Worm (Caenorhabditis elegans) whole organism, L1 larva: ENCODE data around the gene vwa-8.
A peak's percentile ranks its signal among the peaks of the same experiment; 100 is the strongest.

Experiments
- C34B4.2 ChIP-seq: sonication (generic microtip); optimal IDR thresholded peaks from 2 replicates; lab custom pipeline; 2017; ENCODE audit warnings: mild to moderate bottlenecking, missing genetic modification characterization, missing compliant biosample characterization
- Y116A8C.19 ChIP-seq: sonication (generic microtip); optimal IDR thresholded peaks from 2 replicates; lab custom pipeline; 2016; ENCODE audit warnings: missing compliant biosample characterization, missing genetic modification characterization, borderline replicate concordance
- aha-1 ChIP-seq: fragments of 150-350 bp; optimal IDR thresholded peaks from 2 replicates; lab custom pipeline; 2014; ENCODE audit warnings: missing biosample characterization, missing genetic modification characterization
- aly-2 ChIP-seq: fragments of 150-350 bp; optimal IDR thresholded peaks from 2 replicates; lab custom pipeline; 2014; ENCODE audit warnings: missing biosample characterization, missing genetic modification characterization
- blmp-1 ChIP-seq: fragments of 150-350 bp; optimal IDR thresholded peaks from 2 replicates; lab custom pipeline; 2014; ENCODE audit warnings: missing biosample characterization, missing genetic modification characterization
- ceh-63 ChIP-seq: fragments of 200-800 bp; sonication (Bioruptor generic); optimal IDR thresholded peaks from 2 replicates; lab custom pipeline; 2018; ENCODE audit warnings: mild to moderate bottlenecking, missing genetic modification characterization, missing compliant biosample characterization
- ceh-82 ChIP-seq, 3 experiments: fragments of 150-350 bp in 1 of 3; sonication (generic microtip) in 2 of 3; optimal IDR thresholded peaks; 2 replicates each; lab custom pipeline; 2014 to 2017; ENCODE audit warnings: missing biosample characterization in 3 of 3, missing genetic modification characterization in 3 of 3
- ces-1 ChIP-seq: fragments of 150-350 bp; optimal IDR thresholded peaks from 2 replicates; lab custom pipeline; 2014; ENCODE audit warnings: missing biosample characterization, missing genetic modification reagents, missing genetic modification characterization
- dpl-1 ChIP-seq, 3 experiments: fragments of 150-350 bp in 2 of 3; sonication (generic microtip) in 1 of 3; optimal IDR thresholded peaks; 2 replicates each; lab custom pipeline; 2014 to 2017; ENCODE audit warnings: missing biosample characterization in 3 of 3, missing genetic modification characterization in 3 of 3, missing genetic modification reagents in 3 of 3
- dsc-1 ChIP-seq: sonication (generic microtip); optimal IDR thresholded peaks from 2 replicates; lab custom pipeline; 2016; ENCODE audit warnings: mild to moderate bottlenecking, missing genetic modification characterization, missing compliant biosample characterization
- efl-1 ChIP-seq, 4 experiments: fragments of 150-350 bp; optimal IDR thresholded peaks in 3 of 4; peaks in 1 of 4; 1 replicate in 1 of 4; 2 replicates in 3 of 4; lab custom pipeline; 2014; ENCODE audit warnings: missing biosample characterization in 2 of 4, missing genetic modification characterization in 2 of 4, missing genetic modification reagents in 2 of 4
- egl-13 ChIP-seq: sonication (generic microtip); optimal IDR thresholded peaks from 2 replicates; lab custom pipeline; 2016; ENCODE audit warnings: missing genotype, missing genetic modification reagents, missing genetic modification characterization, missing compliant biosample characterization
- elt-3 ChIP-seq, 6 experiments: fragments of 150-350 bp in 1 of 6; sonication (generic microtip); optimal IDR thresholded peaks; 2 replicates each; lab custom pipeline; 2017 to 2018; ENCODE audit warnings: missing biosample characterization in 6 of 6, missing genetic modification characterization in 6 of 6, inconsistent platforms in 1 of 6
- fkh-4 ChIP-seq: sonication (generic microtip); optimal IDR thresholded peaks from 2 replicates; lab custom pipeline; 2016; ENCODE audit warnings: missing compliant biosample characterization, missing genetic modification characterization, borderline replicate concordance
- fkh-8 ChIP-seq: sonication (generic microtip); optimal IDR thresholded peaks from 2 replicates; lab custom pipeline; 2016; ENCODE audit warnings: mild to moderate bottlenecking, missing genetic modification characterization, missing compliant biosample characterization
- grh-1 ChIP-seq: fragments of 200-800 bp; sonication (Bioruptor generic); IDR thresholded peaks from 2 replicates; pipeline ENCODE4 v1.3.6; 2022; ENCODE audit warnings: missing genetic modification reagents, missing genetic modification characterization, missing compliant biosample characterization
- isw-1 ChIP-seq: fragments of 200-800 bp; sonication (Bioruptor generic); IDR thresholded peaks from 2 replicates; pipeline ENCODE4 v1.3.6; 2022; ENCODE audit warnings: missing genetic modification characterization, missing compliant biosample characterization
- jun-1 ChIP-seq: fragments of 150-350 bp; optimal IDR thresholded peaks from 2 replicates; lab custom pipeline; 2014; ENCODE audit warnings: missing biosample characterization, missing genetic modification reagents, missing genetic modification characterization
- lin-14 ChIP-seq: fragments of 200-800 bp; sonication (Bioruptor generic); optimal IDR thresholded peaks from 2 replicates; lab custom pipeline; 2018; ENCODE audit warnings: mild to moderate bottlenecking, missing genetic modification characterization, moderate library complexity, missing compliant biosample characterization
- lin-35 ChIP-seq, 2 experiments: fragments of 150-350 bp; optimal IDR thresholded peaks; 2 replicates each; lab custom pipeline; 2014; ENCODE audit warnings: missing biosample characterization in 2 of 2, missing genetic modification characterization in 2 of 2, missing genetic modification reagents in 2 of 2
- lin-39 ChIP-seq: fragments of 150-350 bp; optimal IDR thresholded peaks from 2 replicates; lab custom pipeline; 2014; ENCODE audit warnings: missing biosample characterization, missing genetic modification reagents, missing genetic modification characterization
- lsy-2 ChIP-seq, 2 experiments: fragments of 150-350 bp; optimal IDR thresholded peaks; 2 replicates each; lab custom pipeline; 2014; ENCODE audit warnings: missing biosample characterization in 2 of 2, missing genetic modification characterization in 2 of 2
- mdl-1 ChIP-seq, 2 experiments: fragments of 150-350 bp; optimal IDR thresholded peaks; 2 replicates each; lab custom pipeline; 2014 to 2017; ENCODE audit warnings: missing biosample characterization in 2 of 2, missing genetic modification characterization in 2 of 2, inconsistent platforms in 1 of 2
- mep-1 ChIP-seq: fragments of 150-350 bp; optimal IDR thresholded peaks from 2 replicates; lab custom pipeline; 2014; ENCODE audit warnings: missing biosample characterization, missing genetic modification characterization
- nhr-19 ChIP-seq: fragments of 200-800 bp; sonication (Bioruptor generic); conservative IDR thresholded peaks from 2 replicates; pipeline ENCODE4 v1.3.6; 2022; ENCODE audit warnings: missing genetic modification characterization, missing compliant biosample characterization
- nhr-20 ChIP-seq: sonication (generic microtip); optimal IDR thresholded peaks from 2 replicates; lab custom pipeline; 2016; ENCODE audit warnings: mild to moderate bottlenecking, missing genetic modification characterization, missing compliant biosample characterization
- nhr-28 ChIP-seq: fragments of 150-350 bp; optimal IDR thresholded peaks from 2 replicates; lab custom pipeline; 2014; ENCODE audit warnings: missing biosample characterization, missing genetic modification characterization
- nhr-47 ChIP-seq: sonication (generic microtip); optimal IDR thresholded peaks from 2 replicates; lab custom pipeline; 2016; ENCODE audit warnings: mild to moderate bottlenecking, missing genetic modification characterization, moderate library complexity, missing compliant biosample characterization
- nhr-71 ChIP-seq: sonication (generic microtip); optimal IDR thresholded peaks from 2 replicates; lab custom pipeline; 2016; ENCODE audit warnings: mild to moderate bottlenecking, missing genetic modification characterization, moderate library complexity, missing compliant biosample characterization
- nhr-85 ChIP-seq: sonication (generic microtip); peaks from one replicate; lab custom pipeline; 2016; ENCODE audit warnings: missing genetic modification characterization, inconsistent platforms, missing compliant biosample characterization
- nhr-90 ChIP-seq: sonication (generic microtip); optimal IDR thresholded peaks from 2 replicates; lab custom pipeline; 2016; ENCODE audit warnings: mild to moderate bottlenecking, missing genetic modification characterization, missing compliant biosample characterization; ENCODE audit not compliant: poor library complexity
- pag-3 ChIP-seq: sonication (generic microtip); optimal IDR thresholded peaks from 2 replicates; lab custom pipeline; 2017; ENCODE audit warnings: missing genetic modification characterization, mild to moderate bottlenecking, missing compliant biosample characterization, antibody characterized with exemption, borderline replicate concordance; ENCODE audit not compliant: insufficient read depth
- pax-3 ChIP-seq: fragments of 200-800 bp; sonication (Bioruptor generic); optimal IDR thresholded peaks from 2 replicates; lab custom pipeline; 2018; ENCODE audit warnings: mild to moderate bottlenecking, missing genetic modification characterization, moderate library complexity, missing compliant biosample characterization
- skn-1 ChIP-seq: fragments of 150-350 bp; optimal IDR thresholded peaks from 2 replicates; lab custom pipeline; 2014; ENCODE audit warnings: missing biosample characterization, missing genetic modification characterization
- snu-23 ChIP-seq: sonication (generic microtip); optimal IDR thresholded peaks from 2 replicates; lab custom pipeline; 2016; ENCODE audit warnings: missing genetic modification characterization, missing compliant biosample characterization
- sox-4 ChIP-seq: sonication (generic microtip); optimal IDR thresholded peaks from 2 replicates; lab custom pipeline; 2016; ENCODE audit warnings: missing genetic modification characterization, missing compliant biosample characterization
- sptf-1 ChIP-seq: fragments of 150-350 bp; optimal IDR thresholded peaks from 2 replicates; lab custom pipeline; 2014; ENCODE audit warnings: missing biosample characterization, missing genetic modification characterization
- unc-62 ChIP-seq: fragments of 150-350 bp; optimal IDR thresholded peaks from 2 replicates; lab custom pipeline; 2014; ENCODE audit warnings: missing biosample characterization, missing genetic modification reagents, missing genetic modification characterization
- vab-15 ChIP-seq: sonication (generic microtip); optimal IDR thresholded peaks from 2 replicates; lab custom pipeline; 2017; ENCODE audit warnings: missing genotype, mild to moderate bottlenecking, missing genetic modification characterization, missing compliant biosample characterization

vwa-8 gene

DNA sequence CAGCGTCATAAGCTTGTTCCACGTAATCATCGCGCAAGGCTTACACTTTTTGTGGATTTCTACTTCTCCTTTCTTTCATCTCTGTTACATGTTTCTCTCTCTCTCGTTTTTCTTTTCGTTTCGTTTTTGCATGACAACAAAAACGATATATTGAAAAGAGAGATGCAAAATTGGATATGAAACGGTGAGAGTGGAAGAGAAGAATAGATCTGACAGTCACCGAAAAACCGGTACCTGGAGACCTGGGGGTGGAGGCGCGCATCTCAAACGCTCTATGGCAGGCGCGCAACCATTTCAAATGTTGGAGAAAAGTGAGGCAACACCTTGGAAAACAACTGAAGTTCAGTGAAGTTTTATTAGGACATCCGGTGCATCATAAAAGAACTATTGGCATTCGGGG lies 18.4 kb downstream of the vwa-8 start (continued):
- TF ChIP-seq jun-1 (tag; lab: Kevin White, UChicago), result no peak
- no peak for TF ChIP-seq efl-1 (optimal IDR thresholded peaks at IDR 0.05; lab: Kevin White, UChicago)
- peak in 1 of 2 experiments; percentile 82 for TF ChIP-seq efl-1 (GFP tag; optimal IDR thresholded peaks at IDR 0.05 in 1 of 2; lab: Kevin White, UChicago)

DNA sequence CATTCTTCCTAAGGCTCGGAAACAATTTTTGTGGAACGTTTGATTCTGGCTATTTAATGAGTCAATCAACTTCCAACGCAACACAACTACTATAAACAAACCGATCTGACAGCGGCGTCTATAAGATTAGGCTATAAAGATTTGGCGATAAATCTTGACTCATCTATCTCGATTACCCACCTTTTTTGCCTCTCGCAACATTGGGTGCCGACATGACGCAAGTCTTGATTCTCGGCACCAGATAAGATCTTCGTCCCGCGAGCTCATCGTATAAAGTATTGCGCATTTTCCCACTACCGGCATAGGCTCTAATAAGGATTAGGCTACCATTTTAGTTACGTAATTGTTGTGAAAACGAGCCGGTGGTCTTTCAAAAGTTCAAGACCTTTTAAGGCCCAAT lies 20.6 kb downstream of the vwa-8 start:
- TF ChIP-seq nhr-85, result peak; percentile 77
- no peak for TF ChIP-seq skn-1
- TF ChIP-seq lin-14 (GFP tag; lab: Kevin White, UChicago), result peak; percentile 12
- no peak for TF ChIP-seq fkh-4 (tag; lab: Kevin White, UChicago)
- TF ChIP-seq aha-1 (tag; lab: Kevin White, UChicago), result no peak
- TF ChIP-seq egl-13 (tag; lab: Kevin White, UChicago), result no peak
- no peak for TF ChIP-seq C34B4.2 (tag; lab: Kevin White, UChicago)
- no peak for TF ChIP-seq ceh-63 (GFP tag; lab: Kevin White, UChicago)

- peak; percentile 63 for TF ChIP-seq lin-14 (GFP tag; lab: Kevin White, UChicago)
- peak; percentile 25 for TF ChIP-seq nhr-71 (tag; lab: Kevin White, UChicago)
- TF ChIP-seq nhr-90 (tag; lab: Kevin White, UChicago), result peak; percentile 25
- TF ChIP-seq mep-1, result peak; percentile 41
- TF ChIP-seq grh-1, result peak; percentile 58
- peak; percentile 86 for TF ChIP-seq nhr-85
- peak in 1 of 2 experiments; percentile 21 for TF ChIP-seq lsy-2 (tag; optimal IDR thresholded peaks at IDR 0.05; lab: Kevin White, UChicago)
- no peak for TF ChIP-seq lin-39 (tag; lab: Kevin White, UChicago)
- TF ChIP-seq blmp-1 (tag; lab: Kevin White, UChicago), result peak; percentile 75
- TF ChIP-seq mdl-1 (tag; optimal IDR thresholded peaks at IDR 0.05; lab: Kevin White, UChicago), result no peak
- TF ChIP-seq snu-23, result peak; percentile 57
- no peak for TF ChIP-seq egl-13 (tag; lab: Kevin White, UChicago)
- peak in 1 of 2 experiments; percentile 20 for TF ChIP-seq lin-35 (GFP tag; optimal IDR thresholded peaks at IDR 0.05; lab: Kevin White, UChicago)
- peak; percentile 49 for TF ChIP-seq nhr-20
- TF ChIP-seq elt-3 (tag; optimal IDR thresholded peaks at IDR 0.05; lab: Kevin White, UChicago), result peak in 2 of 6 experiments; percentile 8 to 67
- TF ChIP-seq nhr-19, result 0 out of 2 replicates have a peak, but pooled peaks have one; percentile 11
Observed at ce11 chrX:13014341-13014740, 23.1 kb downstream of the vwa-8 start.

DNA sequence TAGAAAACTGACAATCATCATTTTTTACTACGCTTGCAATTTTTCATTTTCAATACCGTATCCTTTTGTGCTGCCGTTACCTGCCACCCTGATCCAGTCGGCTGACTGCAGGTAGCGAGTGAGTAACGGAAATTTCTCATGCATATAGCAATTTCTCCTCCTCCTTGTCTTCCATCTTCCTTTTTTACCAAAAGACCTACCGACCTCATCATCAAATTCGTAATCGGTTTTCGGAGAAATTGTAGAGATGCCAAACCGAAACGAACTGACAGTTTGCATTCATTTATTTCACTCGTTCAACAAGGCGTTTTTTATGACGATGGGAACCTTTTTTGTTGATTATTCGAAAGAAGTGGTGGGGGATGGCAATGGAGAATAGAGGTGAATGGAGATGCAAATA lies 25.0 kb downstream of the vwa-8 start:
- TF ChIP-seq lin-14 (GFP tag; lab: Kevin White, UChicago) (peak; percentile 14), nhr-28 (no peak), blmp-1 (tag; lab: Kevin White, UChicago) (peak; percentile 37), nhr-85 (peak; percentile 72), mep-1 (peak; percentile 12), ceh-82 (tag; optimal IDR thresholded peaks at IDR 0.05; lab: Kevin White, UChicago) (no peak), aly-2 (tag; lab: Kevin White, UChicago) (no peak), nhr-71 (tag; lab: Kevin White, UChicago) (no peak)

- TF ChIP-seq lin-14 (GFP tag; lab: Kevin White, UChicago), result peak; percentile 3
- TF ChIP-seq fkh-4 (tag; lab: Kevin White, UChicago), result no peak
Observed at ce11 chrX:13021446-13021845, 30.2 kb downstream of the vwa-8 start.

DNA sequence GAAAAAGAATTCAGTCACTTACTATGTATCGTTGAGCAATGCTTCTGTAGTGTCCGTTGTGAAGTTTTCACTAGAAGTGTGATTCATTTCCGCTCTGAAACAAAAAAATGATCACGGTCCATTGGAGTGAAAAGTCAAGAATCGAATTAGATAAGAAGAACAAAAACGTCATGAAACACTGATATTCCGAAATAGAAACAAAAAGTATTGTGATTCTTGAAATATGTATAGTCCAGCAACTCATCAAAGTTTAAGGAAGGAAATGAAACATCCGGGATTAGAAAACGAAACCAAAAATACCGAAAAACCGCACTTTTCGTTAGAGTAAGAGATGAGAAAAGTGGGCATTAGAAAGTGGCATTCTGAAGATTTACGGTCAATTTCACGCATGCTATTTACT lies 41.3 kb downstream of the vwa-8 start, which contains the start of gene npr-10:
Gene npr-10 (minus strand): TSS at position 101 of the 400 bp plus-strand sequence.
- no peak for TF ChIP-seq pag-3 (tag; lab: Kevin White, UChicago)
- peak; percentile 2 for TF ChIP-seq nhr-47
- TF ChIP-seq Y116A8C.19 (tag; lab: Kevin White, UChicago), result no peak
- TF ChIP-seq skn-1, result no peak
- no peak for TF ChIP-seq ceh-63 (GFP tag; lab: Kevin White, UChicago)
- TF ChIP-seq sox-4, result peak; percentile 14
- TF ChIP-seq fkh-8, result peak; percentile 45
- TF ChIP-seq isw-1 (GFP tag; lab: Robert Waterston, UW), result no peak
- TF ChIP-seq pax-3, result no peak
- TF ChIP-seq vab-15 (tag; lab: Kevin White, UChicago), result no peak
- no peak for TF ChIP-seq ces-1 (GFP tag; lab: Kevin White, UChicago)
- TF ChIP-seq sptf-1 (tag; lab: Kevin White, UChicago), result no peak
- TF ChIP-seq nhr-71 (tag; lab: Kevin White, UChicago), result peak; percentile 15
- TF ChIP-seq dsc-1 (tag; lab: Kevin White, UChicago), result no peak
- TF ChIP-seq unc-62 (GFP tag; lab: Kevin White, UChicago), result no peak
- TF ChIP-seq dpl-1 (GFP tag; optimal IDR thresholded peaks at IDR 0.05; lab: Kevin White, UChicago), result no peak
